Worm (Caenorhabditis elegans) whole organism, midembryonic: ENCODE data around the gene dig-1.

Experiments
- T22C8.4 ChIP-seq: fragments of 200-800 bp; sonication (Bioruptor generic); IDR thresholded peaks from 2 replicates; pipeline ENCODE4 v1.3.6; 2022; ENCODE audit warnings: missing genetic modification characterization, missing compliant biosample characterization
- cog-1 ChIP-seq: sonication (generic microtip); optimal IDR thresholded peaks from 2 replicates; lab custom pipeline; 2016; ENCODE audit warnings: missing genetic modification characterization, missing compliant biosample characterization
- flt-1 ChIP-seq: fragments of 200-800 bp; sonication (Bioruptor generic); IDR thresholded peaks from 2 replicates; pipeline ENCODE4 v1.3.6; 2022; ENCODE audit warnings: missing genetic modification characterization, missing compliant biosample characterization
- klf-2 ChIP-seq: fragments of 200-800 bp; sonication (Bioruptor generic); conservative IDR thresholded peaks from 2 replicates; pipeline ENCODE4 v1.3.6; 2022; ENCODE audit warnings: missing genetic modification reagents, missing genetic modification characterization, missing compliant biosample characterization
- med-1 ChIP-seq: sonication (generic microtip); optimal IDR thresholded peaks from 2 replicates; lab custom pipeline; 2017; ENCODE audit warnings: missing genetic modification characterization, mild to moderate bottlenecking, missing compliant biosample characterization, antibody characterized with exemption, missing genetic modification reagents; ENCODE audit not compliant: insufficient read depth
- ref-1 ChIP-seq: fragments of 200-800 bp; sonication (Bioruptor generic); conservative IDR thresholded peaks from 2 replicates; pipeline ENCODE4 v1.3.6; 2022; ENCODE audit warnings: missing genetic modification reagents, missing genetic modification characterization, missing compliant biosample characterization
- tab-1 ChIP-seq: fragments of 200-800 bp; sonication (Bioruptor generic); IDR thresholded peaks from 2 replicates; pipeline ENCODE4 v1.3.6; 2022; ENCODE audit warnings: missing genetic modification characterization, missing compliant biosample characterization
- ztf-23 ChIP-seq: fragments of 200-800 bp; sonication (Bioruptor generic); IDR thresholded peaks from 2 replicates; pipeline ENCODE4 v1.3.6; 2022; ENCODE audit warnings: missing genetic modification reagents, missing genetic modification characterization, missing compliant biosample characterization
- ztf-29 ChIP-seq: fragments of 200-800 bp; sonication (Bioruptor generic); IDR thresholded peaks from 2 replicates; pipeline ENCODE4 v1.3.6; 2022; ENCODE audit warnings: missing genetic modification reagents, missing genetic modification characterization, missing compliant biosample characterization

Gene dig-1

DNA sequence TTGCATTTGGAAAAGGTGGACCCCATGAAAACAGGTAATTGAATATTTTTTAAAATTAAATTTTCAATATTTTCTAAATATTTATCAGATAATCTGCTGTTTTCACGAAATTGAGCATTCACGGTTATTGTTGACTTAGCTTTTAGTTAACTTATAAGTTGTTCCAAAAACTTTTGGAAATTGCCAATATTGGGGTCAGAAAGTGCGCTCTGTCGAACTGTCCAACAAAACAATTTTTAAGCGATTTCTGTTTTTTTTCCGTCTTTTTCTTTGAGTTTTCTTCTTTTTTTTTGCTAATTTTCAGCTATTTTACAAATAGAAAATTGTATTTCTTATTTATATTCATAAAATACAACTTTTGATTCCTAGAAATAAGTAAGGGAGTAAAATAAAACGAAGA is 14.8 kb upstream of the dig-1 start:
- TF ChIP-seq ztf-23 (GFP tag; lab: Robert Waterston, UW): no peak
- TF ChIP-seq cog-1 (tag; lab: Kevin White, UChicago): no peak
- no peak for TF ChIP-seq ref-1 (GFP tag; lab: Robert Waterston, UW)
- no peak for TF ChIP-seq ztf-29 (GFP tag; lab: Robert Waterston, UW)
- TF ChIP-seq T22C8.4 (GFP tag; lab: Robert Waterston, UW): no peak
- TF ChIP-seq klf-2 (GFP tag; lab: Robert Waterston, UW): no peak
- no peak for TF ChIP-seq flt-1
- no peak for TF ChIP-seq med-1 (GFP tag; lab: Kevin White, UChicago)
- no peak for TF ChIP-seq tab-1 (GFP tag; lab: Robert Waterston, UW)

DNA sequence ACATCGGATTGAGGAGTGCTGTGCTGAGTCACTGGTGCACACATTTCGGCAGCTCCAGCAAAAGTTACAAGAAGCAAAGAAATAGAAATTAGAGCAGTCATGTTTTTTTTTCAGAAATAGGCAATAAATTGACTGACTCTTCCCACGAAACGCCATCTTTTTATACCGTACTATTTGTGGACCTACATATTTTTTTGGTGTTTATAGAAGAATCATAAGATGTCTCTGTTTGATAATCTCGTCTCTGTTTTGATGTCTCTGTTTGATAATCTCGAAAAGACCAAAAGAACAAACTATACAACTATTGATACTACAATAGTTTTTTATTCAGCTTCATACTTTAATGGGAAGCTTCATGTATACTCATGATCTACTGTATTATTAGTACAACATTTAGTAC is 11.7 kb upstream of the dig-1 start, which contains the start of gene Y102E9.3:
Gene Y102E9.3 (minus strand): TSS at position 101 of the 400 bp plus-strand sequence.
- no peak for TF ChIP-seq tab-1 (GFP tag; lab: Robert Waterston, UW)
- TF ChIP-seq ztf-29 (GFP tag; lab: Robert Waterston, UW): no peak
- TF ChIP-seq flt-1: no peak
- TF ChIP-seq ref-1 (GFP tag; lab: Robert Waterston, UW): no peak
- TF ChIP-seq cog-1 (tag; lab: Kevin White, UChicago): no peak
- no peak for TF ChIP-seq klf-2 (GFP tag; lab: Robert Waterston, UW)
- TF ChIP-seq ztf-23 (GFP tag; lab: Robert Waterston, UW): no peak
- no peak for TF ChIP-seq T22C8.4 (GFP tag; lab: Robert Waterston, UW)
- no peak for TF ChIP-seq med-1 (GFP tag; lab: Kevin White, UChicago)

DNA sequence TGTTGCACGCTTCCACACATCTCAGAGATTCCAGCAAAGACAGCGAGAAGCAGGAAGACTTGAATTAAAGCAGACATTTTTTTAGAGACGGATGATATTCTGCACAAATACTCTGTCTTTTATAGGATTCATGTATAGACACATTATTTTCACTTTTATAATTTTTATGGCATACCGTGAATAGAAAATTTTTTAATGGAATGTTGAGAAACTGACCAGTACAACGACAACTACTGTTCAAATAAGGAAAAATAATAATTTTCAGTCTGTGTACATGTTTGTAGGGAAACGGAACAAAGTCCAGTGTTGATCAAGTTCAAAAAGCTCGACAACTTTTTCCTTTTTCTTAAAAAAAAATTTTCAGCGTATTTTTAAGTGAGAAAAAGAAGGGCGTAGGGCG is 9.5 kb upstream of the dig-1 start, which contains the start of gene Y102E9.6:
Gene Y102E9.6 (minus strand): TSS at position 101 of the 400 bp plus-strand sequence.
- no peak for TF ChIP-seq tab-1 (GFP tag; lab: Robert Waterston, UW)
- TF ChIP-seq flt-1: no peak
- TF ChIP-seq ztf-29 (GFP tag; lab: Robert Waterston, UW): no peak
- TF ChIP-seq klf-2 (GFP tag; lab: Robert Waterston, UW): no peak
- TF ChIP-seq ztf-23 (GFP tag; lab: Robert Waterston, UW): no peak
- TF ChIP-seq med-1 (GFP tag; lab: Kevin White, UChicago): no peak
- TF ChIP-seq ref-1 (GFP tag; lab: Robert Waterston, UW): no peak
- TF ChIP-seq cog-1 (tag; lab: Kevin White, UChicago): no peak
- TF ChIP-seq T22C8.4 (GFP tag; lab: Robert Waterston, UW): no peak

DNA sequence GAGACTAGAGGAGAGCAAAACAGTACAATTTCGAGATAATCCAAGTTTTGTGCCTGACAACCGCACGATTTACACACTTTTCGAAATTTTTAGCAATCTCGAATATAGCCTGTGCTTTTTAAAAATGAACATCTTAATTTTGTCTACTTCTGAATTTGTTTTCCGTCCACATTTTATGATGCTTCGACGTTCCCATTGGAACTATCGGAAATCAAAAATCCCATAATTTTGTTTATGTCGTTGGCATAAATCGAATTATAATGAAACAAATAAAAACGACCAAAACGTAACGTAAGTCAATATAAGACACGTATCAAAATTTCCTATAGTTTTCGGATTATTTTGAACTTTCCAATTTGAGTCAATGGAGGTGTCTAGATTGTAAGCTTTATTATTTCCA is 9.1 kb upstream of the dig-1 start, which contains the start of gene K07E12.2:
Gene K07E12.2 (plus strand): TSS at position 301 of the 400 bp plus-strand sequence.
- TF ChIP-seq tab-1 (GFP tag; lab: Robert Waterston, UW) (no peak), ztf-29 (GFP tag; lab: Robert Waterston, UW) (no peak), ref-1 (GFP tag; lab: Robert Waterston, UW) (no peak), klf-2 (GFP tag; lab: Robert Waterston, UW) (no peak)

DNA sequence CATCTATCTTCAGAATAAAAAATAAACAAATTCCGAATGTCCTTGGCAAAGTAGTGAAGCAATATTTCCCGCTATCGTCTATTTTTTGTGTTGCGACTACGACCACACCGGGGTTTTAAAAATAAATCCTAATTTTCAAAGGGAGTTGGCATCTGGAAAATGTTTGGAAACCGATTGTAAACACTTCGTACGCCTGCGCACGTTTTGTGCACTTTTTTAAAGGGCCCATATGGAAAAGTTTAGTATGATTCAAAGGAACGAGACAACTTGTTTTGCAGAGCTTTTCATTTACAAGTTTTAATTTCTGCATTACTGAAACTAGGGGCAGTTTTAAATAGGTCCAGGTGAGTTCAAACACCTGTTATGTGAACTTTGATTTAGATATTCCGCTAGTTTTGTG is 6.0 kb upstream of the dig-1 start:
- TF ChIP-seq klf-2 (GFP tag; lab: Robert Waterston, UW) (no peak), ztf-23 (GFP tag; lab: Robert Waterston, UW) (no peak), tab-1 (GFP tag; lab: Robert Waterston, UW) (no peak), T22C8.4 (GFP tag; lab: Robert Waterston, UW) (no peak), cog-1 (tag; lab: Kevin White, UChicago) (no peak), med-1 (GFP tag; lab: Kevin White, UChicago) (no peak), ref-1 (GFP tag; lab: Robert Waterston, UW) (no peak), flt-1 (no peak), ztf-29 (GFP tag; lab: Robert Waterston, UW) (no peak)

DNA sequence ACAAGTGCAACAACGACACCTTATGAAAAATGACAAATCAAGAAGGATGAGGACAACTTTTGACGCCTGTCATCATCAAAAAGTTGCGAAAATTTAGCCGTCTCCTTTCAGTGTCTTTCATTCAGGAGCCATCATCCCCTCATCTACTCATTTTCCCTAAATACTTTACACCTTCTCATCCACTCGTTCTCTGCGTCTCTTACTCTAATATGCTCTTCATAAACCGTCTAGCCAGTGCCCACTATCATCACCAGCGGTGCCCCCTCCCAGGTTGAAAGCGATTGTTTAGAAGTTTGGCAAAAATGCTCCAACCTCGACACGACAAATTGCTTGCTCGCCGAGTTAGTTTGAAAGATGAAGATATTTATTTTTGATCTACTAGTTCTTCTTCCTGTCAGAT is 3.5 kb upstream of the dig-1 start:
- no peak for TF ChIP-seq T22C8.4 (GFP tag; lab: Robert Waterston, UW)
- 0 out of 2 replicates have a peak, but pooled peaks have one; percentile 41 for TF ChIP-seq klf-2 (GFP tag; lab: Robert Waterston, UW)

DNA sequence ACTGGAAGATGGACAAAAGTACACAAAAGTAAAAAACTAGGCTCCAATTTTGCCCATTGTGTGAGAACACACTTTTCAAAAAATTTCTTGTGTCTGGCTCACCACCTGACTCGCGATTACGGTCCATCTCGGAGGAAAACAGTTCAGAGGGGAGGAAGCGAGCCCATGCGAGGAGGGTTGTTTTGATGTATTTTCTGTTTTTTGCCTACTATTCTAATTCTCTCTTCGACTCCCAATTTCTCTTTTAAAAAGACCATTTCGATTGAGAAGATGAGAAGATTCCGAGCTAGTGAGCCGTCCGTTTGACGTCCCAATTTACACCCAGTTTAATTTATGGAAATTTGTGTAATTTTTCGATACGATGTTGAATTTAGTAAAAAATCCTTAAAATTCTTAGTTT is 560 bp downstream of the dig-1 start:
- TF ChIP-seq T22C8.4 (GFP tag; lab: Robert Waterston, UW) (no peak), ref-1 (GFP tag; lab: Robert Waterston, UW) (no peak), flt-1 (no peak), cog-1 (tag; lab: Kevin White, UChicago) (no peak), klf-2 (GFP tag; lab: Robert Waterston, UW) (no peak), ztf-23 (GFP tag; lab: Robert Waterston, UW) (no peak), med-1 (GFP tag; lab: Kevin White, UChicago) (no peak)

DNA sequence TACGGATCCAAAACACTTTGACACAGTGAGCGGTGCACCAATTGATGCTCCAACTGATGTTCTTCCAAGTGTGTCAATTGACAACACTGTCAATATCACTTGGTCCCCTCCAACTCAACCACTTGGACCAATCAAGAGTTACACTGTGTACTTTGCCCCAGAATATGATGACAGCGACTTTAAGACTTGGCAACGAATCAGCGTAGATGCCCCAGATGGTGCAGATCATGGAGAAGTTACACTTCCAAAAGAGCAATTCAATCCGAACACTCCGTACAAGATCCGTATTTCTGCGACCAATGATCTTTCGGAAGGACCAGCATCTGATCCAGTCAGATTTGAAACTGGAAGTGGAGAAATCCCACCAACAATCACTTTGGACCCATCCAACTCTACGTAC is 6.5 kb downstream of the dig-1 start:
- no peak for TF ChIP-seq tab-1 (GFP tag; lab: Robert Waterston, UW)
- no peak for TF ChIP-seq cog-1 (tag; lab: Kevin White, UChicago)
- no peak for TF ChIP-seq ref-1 (GFP tag; lab: Robert Waterston, UW)
- no peak for TF ChIP-seq klf-2 (GFP tag; lab: Robert Waterston, UW)
- no peak for TF ChIP-seq ztf-23 (GFP tag; lab: Robert Waterston, UW)
- TF ChIP-seq ztf-29 (GFP tag; lab: Robert Waterston, UW): no peak
- TF ChIP-seq flt-1: no peak
- TF ChIP-seq med-1 (GFP tag; lab: Kevin White, UChicago): no peak

DNA sequence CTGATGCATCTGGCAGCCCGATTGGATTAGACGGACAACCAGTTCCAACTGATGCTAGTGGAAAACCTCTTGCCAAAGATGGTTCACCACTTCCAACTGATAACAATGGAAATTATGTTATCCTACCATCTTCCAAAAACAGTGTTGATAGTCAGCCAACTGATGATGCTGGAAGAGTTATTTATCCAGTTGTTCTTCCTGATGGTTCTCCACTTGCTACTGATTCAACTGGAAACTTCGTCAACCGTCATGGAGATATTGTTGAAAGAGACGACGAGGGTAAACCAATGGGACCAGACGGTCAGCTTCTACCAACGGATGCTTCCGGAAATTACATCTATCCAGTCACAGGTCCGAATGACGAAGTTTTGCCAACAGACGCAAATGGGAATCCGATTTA is 10.7 kb downstream of the dig-1 start:
- no peak for TF ChIP-seq ztf-29 (GFP tag; lab: Robert Waterston, UW)
- no peak for TF ChIP-seq cog-1 (tag; lab: Kevin White, UChicago)
- no peak for TF ChIP-seq klf-2 (GFP tag; lab: Robert Waterston, UW)

DNA sequence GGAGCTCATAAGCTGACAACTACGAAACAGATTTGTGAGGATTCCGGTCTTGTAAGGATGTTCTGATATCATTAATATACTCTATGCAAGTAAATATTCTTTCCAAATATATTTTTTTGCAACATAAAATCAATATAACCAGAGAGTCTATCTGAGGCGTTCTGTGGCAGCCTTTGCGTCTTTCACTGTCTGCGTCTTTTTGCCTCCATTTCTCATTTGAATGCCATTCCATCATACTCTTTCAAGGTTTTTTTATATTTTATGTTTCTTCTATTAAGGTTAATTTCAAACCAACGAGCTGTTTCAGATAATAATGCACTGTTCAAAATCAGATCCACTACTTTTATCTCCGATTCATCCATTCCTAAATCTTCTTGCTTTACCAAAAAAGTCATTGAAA is 49.2 kb downstream of the dig-1 start, which contains the start of gene R05H11.1:
Gene R05H11.1 (plus strand): TSS at position 301 of the 400 bp plus-strand sequence.
- TF ChIP-seq med-1 (GFP tag; lab: Kevin White, UChicago): no peak
- no peak for TF ChIP-seq flt-1
- TF ChIP-seq T22C8.4 (GFP tag; lab: Robert Waterston, UW): no peak
- TF ChIP-seq ztf-23 (GFP tag; lab: Robert Waterston, UW): no peak
- no peak for TF ChIP-seq klf-2 (GFP tag; lab: Robert Waterston, UW)
- TF ChIP-seq ztf-29 (GFP tag; lab: Robert Waterston, UW): no peak
- TF ChIP-seq tab-1 (GFP tag; lab: Robert Waterston, UW): no peak
- TF ChIP-seq cog-1 (tag; lab: Kevin White, UChicago): no peak
- TF ChIP-seq ref-1 (GFP tag; lab: Robert Waterston, UW): no peak
